Worm (Caenorhabditis elegans) whole organism, L1 larva: Measurements from ENCODE around the gene spc-1.

ENCODE experiments used
- dpl-1 ChIP-seq, 3 experiments: fragments of 150-350 bp in 2 of 3; sonication (generic microtip) in 1 of 3; optimal IDR thresholded peaks; 2 replicates each; lab custom pipeline; 2014 to 2017; ENCODE audit warnings: missing biosample characterization in 3 of 3, missing genetic modification characterization in 3 of 3, missing genetic modification reagents in 3 of 3
- elt-3 ChIP-seq, 6 experiments: fragments of 150-350 bp in 1 of 6; sonication (generic microtip); optimal IDR thresholded peaks; 2 replicates each; lab custom pipeline; 2017 to 2018; ENCODE audit warnings: missing biosample characterization in 6 of 6, missing genetic modification characterization in 6 of 6, inconsistent platforms in 1 of 6
- mdl-1 ChIP-seq, 2 experiments: fragments of 150-350 bp; optimal IDR thresholded peaks; 2 replicates each; lab custom pipeline; 2014 to 2017; ENCODE audit warnings: missing biosample characterization in 2 of 2, missing genetic modification characterization in 2 of 2, inconsistent platforms in 1 of 2
- nhr-77 ChIP-seq: fragments of 150-350 bp; optimal IDR thresholded peaks from 2 replicates; lab custom pipeline; 2014; ENCODE audit warnings: missing biosample characterization, missing genetic modification characterization
- sup-37 ChIP-seq: fragments of 200-800 bp; sonication (Bioruptor generic); optimal IDR thresholded peaks from 2 replicates; lab custom pipeline; 2018; ENCODE audit warnings: mild to moderate bottlenecking, missing genetic modification characterization, missing compliant biosample characterization

DNA sequence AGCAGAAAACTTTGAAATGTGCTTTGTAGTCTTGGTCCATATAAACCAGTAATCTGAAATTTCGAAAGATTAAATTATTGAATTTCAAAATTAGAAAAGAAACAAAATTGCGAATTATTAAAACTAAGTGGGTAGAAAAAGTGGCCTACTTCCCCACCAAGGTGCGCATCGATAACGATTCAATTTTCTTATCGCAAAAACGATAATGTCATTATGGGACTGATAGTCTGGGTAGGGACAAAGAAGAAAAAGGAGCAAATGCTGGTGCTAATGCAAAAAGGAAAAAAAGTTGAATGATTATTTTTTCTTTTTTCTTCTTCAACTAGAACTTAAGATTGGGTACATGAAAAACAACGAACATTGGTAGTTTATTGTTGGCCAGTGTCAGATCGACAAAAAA lies 16.3 kb downstream of the spc-1 start, which contains the start of gene gpcp-1:
- TF ChIP-seq elt-3 (tag; optimal IDR thresholded peaks at IDR 0.05; lab: Kevin White, UChicago) (no peak), nhr-77 (no peak), dpl-1 (GFP tag; optimal IDR thresholded peaks at IDR 0.05; lab: Kevin White, UChicago) (no peak), sup-37 (GFP tag; lab: Kevin White, UChicago) (no peak), mdl-1 (tag; optimal IDR thresholded peaks at IDR 0.05; lab: Kevin White, UChicago) (no peak)
